Worm (Caenorhabditis elegans): ENCODE data around the gene sre-3.

Gene sre-3

DNA sequence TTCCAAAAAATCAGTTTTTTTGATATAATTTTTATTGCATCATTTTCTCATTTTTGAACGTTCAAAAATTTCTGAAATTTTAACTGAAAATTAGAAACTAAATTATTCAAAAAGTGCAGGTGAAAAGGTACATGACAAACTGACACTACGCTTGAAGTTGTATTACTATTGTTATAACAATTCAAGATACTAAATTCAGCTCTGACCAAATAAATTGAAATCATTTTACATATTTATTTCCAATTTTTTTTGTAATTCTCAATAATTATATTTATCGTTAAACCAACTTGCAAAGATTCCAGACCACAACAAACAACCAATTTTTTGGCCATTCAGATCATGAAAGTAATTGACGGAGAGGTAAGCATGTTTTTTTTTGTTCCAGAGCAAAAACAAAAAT lies at the start of gene sre-3:
Gene sre-3 (plus strand): TSS at position 301 of the 400 bp plus-strand sequence.
- TF ChIP-seq egl-5 (tag; optimal IDR thresholded peaks at IDR 0.05) (no peak), nhr-12 (tag; optimal IDR thresholded peaks at IDR 0.05) (no peak), nhr-28 (tag; optimal IDR thresholded peaks at IDR 0.05) (no peak), mml-1 (tag; optimal IDR thresholded peaks at IDR 0.05) (no peak), nhr-237 (tag; optimal IDR thresholded peaks at IDR 0.05) (no peak), elt-2 (tag; optimal IDR thresholded peaks at IDR 0.05) (no peak), ceh-16 (tag; optimal IDR thresholded peaks at IDR 0.05) (no peak), nfya-1 (tag; optimal IDR thresholded peaks at IDR 0.05; ENCODE audit: insufficient read depth) (no peak), lin-15B (tag; optimal IDR thresholded peaks at IDR 0.05) (no peak), unc-62 (GFP tag; optimal IDR thresholded peaks at IDR 0.05) (no peak), snpc-4 (tag; optimal IDR thresholded peaks at IDR 0.05) (no peak), zag-1 (tag; optimal IDR thresholded peaks at IDR 0.05) (no peak)

DNA sequence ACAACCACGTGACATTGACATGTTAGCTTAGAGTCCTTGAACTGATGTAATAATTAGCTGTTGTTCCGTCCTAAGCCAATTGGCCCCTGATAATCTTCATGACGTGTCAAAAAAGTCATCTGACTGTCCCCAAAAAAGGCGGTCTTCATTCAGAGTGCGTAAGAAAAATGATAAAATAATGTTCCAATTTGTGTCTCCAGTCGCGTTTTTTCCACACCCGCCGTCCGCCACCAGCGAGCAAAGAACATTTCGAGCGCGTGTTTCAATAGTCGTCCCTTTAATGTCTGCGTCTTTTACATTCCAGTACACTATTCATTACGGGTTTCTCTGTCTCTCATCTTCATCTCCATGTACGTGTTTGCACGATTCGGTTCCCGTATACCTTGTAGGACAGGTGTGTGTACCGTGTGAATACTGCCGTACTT lies 48.1 kb upstream of the sre-3 start:
- TF ChIP-seq nhr-12 (tag; optimal IDR thresholded peaks at IDR 0.05) = no peak
- TF ChIP-seq eor-1 (tag; optimal IDR thresholded peaks at IDR 0.05) = no peak
- no peak for TF ChIP-seq nhr-237 (tag; optimal IDR thresholded peaks at IDR 0.05)
- no peak for TF ChIP-seq fkh-10 (GFP tag; optimal IDR thresholded peaks at IDR 0.05)
- peak; percentile 92 for TF ChIP-seq nhr-23 (tag; optimal IDR thresholded peaks at IDR 0.05)
- TF ChIP-seq fkh-2 (tag; optimal IDR thresholded peaks at IDR 0.05) = no peak
- no peak for TF ChIP-seq aly-2 (tag; optimal IDR thresholded peaks at IDR 0.05)
- TF ChIP-seq nhr-77 (tag; optimal IDR thresholded peaks at IDR 0.05) = no peak
- no peak for TF ChIP-seq ceh-82 (tag; optimal IDR thresholded peaks at IDR 0.05)
- TF ChIP-seq sea-2 (GFP tag; optimal IDR thresholded peaks at IDR 0.05) = no peak
- TF ChIP-seq nhr-25 (tag; optimal IDR thresholded peaks at IDR 0.05) = peak; percentile 90
- TF ChIP-seq mdl-1 (tag; optimal IDR thresholded peaks at IDR 0.05) = peak; percentile 63
- TF ChIP-seq mml-1 (tag; optimal IDR thresholded peaks at IDR 0.05) = no peak
- peak; percentile 61 for TF ChIP-seq hmg-11 (tag; optimal IDR thresholded peaks at IDR 0.05)
- TF ChIP-seq elt-2 (tag; optimal IDR thresholded peaks at IDR 0.05) = peak; percentile 94
- peak; percentile 72 for TF ChIP-seq nfya-1 (tag; optimal IDR thresholded peaks at IDR 0.05; ENCODE audit: insufficient read depth)
- TF ChIP-seq egl-5 (tag; optimal IDR thresholded peaks at IDR 0.05) = no peak
- TF ChIP-seq elt-3 (tag; optimal IDR thresholded peaks at IDR 0.05) = peak in 2 of 3 experiments; percentile 34 to 69
- TF ChIP-seq lsy-12 (tag; optimal IDR thresholded peaks at IDR 0.05) = peak; percentile 66
- TF ChIP-seq skn-1 (tag; optimal IDR thresholded peaks at IDR 0.05) = no peak
- TF ChIP-seq unc-62 (GFP tag; optimal IDR thresholded peaks at IDR 0.05) = no peak
- peak; percentile 17 for TF ChIP-seq ama-1 (optimal IDR thresholded peaks at IDR 0.05)
- TF ChIP-seq daf-12 (tag; optimal IDR thresholded peaks at IDR 0.05) = no peak
- TF ChIP-seq ceh-9 (tag; optimal IDR thresholded peaks at IDR 0.05) = no peak
- peak; percentile 2 for TF ChIP-seq lin-15B (tag; optimal IDR thresholded peaks at IDR 0.05)
- no peak for TF ChIP-seq elt-1 (tag; optimal IDR thresholded peaks at IDR 0.05)
- no peak for TF ChIP-seq ceh-16 (tag; optimal IDR thresholded peaks at IDR 0.05)
- no peak for TF ChIP-seq nhr-11 (tag; optimal IDR thresholded peaks at IDR 0.05)
- no peak for TF ChIP-seq zag-1 (tag; optimal IDR thresholded peaks at IDR 0.05)
- no peak for TF ChIP-seq nhr-28 (tag; optimal IDR thresholded peaks at IDR 0.05)
- no peak for TF ChIP-seq egl-27 (tag; optimal IDR thresholded peaks at IDR 0.05)
- peak; percentile 67 for TF ChIP-seq lin-39 (tag; optimal IDR thresholded peaks at IDR 0.05)
- peak; percentile 67 for TF ChIP-seq ceh-28 (tag; optimal IDR thresholded peaks at IDR 0.05)
- TF ChIP-seq ztf-4 (tag; optimal IDR thresholded peaks at IDR 0.05) = peak; percentile 53
- TF ChIP-seq pqm-1 (tag; optimal IDR thresholded peaks at IDR 0.05) = peak; percentile 95
- peak; percentile 99 for TF ChIP-seq nhr-43 (tag; optimal IDR thresholded peaks at IDR 0.05; ENCODE audit: poor library complexity, severe bottlenecking)
- TF ChIP-seq R02D3.7 (tag; optimal IDR thresholded peaks at IDR 0.05) = peak; percentile 10
- TF ChIP-seq jun-1 (tag; optimal IDR thresholded peaks at IDR 0.05) = peak; percentile 83
- peak; percentile 91 for TF ChIP-seq pha-4 (tag; optimal IDR thresholded peaks at IDR 0.05)
- no peak for TF ChIP-seq nhr-76 (tag; optimal IDR thresholded peaks at IDR 0.05)
- TF ChIP-seq nhr-67 (tag; optimal IDR thresholded peaks at IDR 0.05) = no peak
- no peak for TF ChIP-seq ZK546.5 (tag; optimal IDR thresholded peaks at IDR 0.05)
- no peak for TF ChIP-seq ztf-11 (tag; optimal IDR thresholded peaks at IDR 0.05)
- no peak for TF ChIP-seq fos-1 (tag; optimal IDR thresholded peaks at IDR 0.05)
- peak; percentile 75 for TF ChIP-seq tbx-2 (tag; optimal IDR thresholded peaks at IDR 0.05)
- no peak for TF ChIP-seq unc-39 (tag; optimal IDR thresholded peaks at IDR 0.05)
- peak; percentile 37 for TF ChIP-seq snpc-4 (tag; optimal IDR thresholded peaks at IDR 0.05)

All from whole organism, L3 larva.